Worm (Caenorhabditis elegans): Measurements from ENCODE around the gene Y94H6A.10.

Y94H6A.10 gene

DNA sequence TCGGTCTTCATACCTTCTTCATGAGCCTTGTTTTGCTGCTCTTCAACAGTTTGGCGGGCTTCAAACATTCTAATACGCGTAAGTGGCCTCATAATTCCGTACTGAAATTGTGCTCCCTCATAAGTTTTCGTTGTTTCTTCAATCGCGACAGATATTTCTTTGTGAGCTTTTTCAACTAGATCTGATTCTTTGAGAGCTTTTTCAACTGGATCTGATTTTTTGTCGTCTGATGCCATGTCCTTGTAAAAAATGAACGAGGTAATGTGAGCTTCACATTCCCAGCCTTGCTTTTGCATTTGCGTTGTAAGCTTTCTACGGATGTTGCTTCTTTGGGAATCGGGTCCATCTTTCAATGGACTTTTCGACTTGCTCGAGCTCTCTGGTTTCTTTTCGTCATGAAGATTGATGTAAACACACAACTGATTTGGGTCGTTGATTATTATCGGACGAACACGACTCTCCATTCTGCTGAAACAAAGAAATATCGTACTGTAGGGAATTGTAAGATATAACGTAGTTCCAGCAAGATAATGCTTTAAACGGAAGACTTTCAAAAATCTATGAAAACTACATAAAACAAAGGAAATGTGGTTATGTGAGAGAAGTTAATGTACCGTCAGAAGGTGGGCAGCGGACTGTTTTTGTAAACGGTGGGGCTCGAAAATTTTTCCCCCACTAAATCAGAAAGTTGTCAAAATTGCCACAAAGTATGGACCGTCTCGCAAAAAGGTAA lies at the start of gene Y94H6A.10:
Gene Y94H6A.10, minus strand, starts transcription at position 464 of the 733 bp plus-strand sequence.
- no peak for TF ChIP-seq skn-1 (tag; optimal IDR thresholded peaks at IDR 0.05)
- TF ChIP-seq lin-39 (tag; optimal IDR thresholded peaks at IDR 0.05) = no peak
- TF ChIP-seq hlh-4 (tag; optimal IDR thresholded peaks at IDR 0.05) = no peak
- TF ChIP-seq sptf-1 (tag; optimal IDR thresholded peaks at IDR 0.05) = no peak

DNA sequence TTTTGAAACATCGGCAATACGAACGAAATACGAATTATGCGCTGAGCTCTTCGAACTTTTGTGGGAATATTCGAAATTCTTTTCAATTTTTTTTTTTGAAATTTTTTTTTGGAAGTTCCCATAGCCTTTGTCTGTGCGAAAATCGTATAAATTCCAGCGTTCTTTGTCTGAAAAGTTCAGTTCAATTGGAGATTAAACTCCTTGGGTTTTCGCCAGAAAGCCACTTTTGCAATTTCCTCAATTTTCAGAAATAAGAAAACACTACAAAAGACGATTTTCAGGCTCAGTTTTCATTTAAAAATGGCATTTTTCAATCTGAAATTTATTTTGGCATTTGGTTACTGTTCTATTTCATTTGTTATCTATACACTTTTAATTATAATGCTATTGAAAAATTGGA lies 48.7 kb upstream of the Y94H6A.10 start, which contains the start of gene Y54G2A.38:
Gene Y54G2A.38, plus strand, starts transcription at position 301 of the 400 bp plus-strand sequence.
- TF ChIP-seq jun-1 (tag; optimal IDR thresholded peaks at IDR 0.05) (no peak), ets-5 (GFP tag; IDR thresholded peaks at IDR 0.05) (no peak)

DNA sequence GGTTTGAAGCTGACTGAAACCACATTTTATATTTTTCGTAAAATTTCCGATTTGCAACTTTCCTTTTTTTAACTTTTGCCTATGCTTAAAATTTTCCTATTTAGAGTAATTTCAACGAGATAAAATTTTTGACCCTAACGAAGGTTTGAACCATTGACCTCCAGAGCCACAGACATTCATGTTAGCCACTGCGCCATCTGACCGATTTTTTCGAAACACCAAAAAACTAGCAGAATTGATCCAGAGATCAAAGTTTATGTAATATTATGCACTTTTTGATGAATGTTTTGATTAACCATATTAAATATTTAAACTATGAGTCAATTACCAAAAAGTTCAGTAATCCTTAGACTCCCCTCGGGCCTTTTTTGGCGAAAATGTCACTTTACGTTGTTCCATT lies 47.6 kb upstream of the Y94H6A.10 start:
- TF ChIP-seq zag-1 (tag; optimal IDR thresholded peaks at IDR 0.05) (no peak), fkh-4 (tag; optimal IDR thresholded peaks at IDR 0.05; ENCODE audit: borderline replicate concordance) (no peak), C34B4.2 (tag; optimal IDR thresholded peaks at IDR 0.05) (no peak), skn-1 (tag; optimal IDR thresholded peaks at IDR 0.05) (no peak), hlh-4 (tag; optimal IDR thresholded peaks at IDR 0.05) (no peak), lin-13 (GFP tag; optimal IDR thresholded peaks at IDR 0.05) (no peak), pqm-1 (tag; optimal IDR thresholded peaks at IDR 0.05) (no peak), ets-5 (GFP tag; IDR thresholded peaks at IDR 0.05) (no peak), efl-1 (optimal IDR thresholded peaks at IDR 0.05) (no peak), efl-1 (GFP tag; optimal IDR thresholded peaks at IDR 0.05 in 1 of 2) (no peak), unc-98 (GFP tag; IDR thresholded peaks at IDR 0.05) (no peak), snpc-4 (tag; optimal IDR thresholded peaks at IDR 0.05) (no peak)

DNA sequence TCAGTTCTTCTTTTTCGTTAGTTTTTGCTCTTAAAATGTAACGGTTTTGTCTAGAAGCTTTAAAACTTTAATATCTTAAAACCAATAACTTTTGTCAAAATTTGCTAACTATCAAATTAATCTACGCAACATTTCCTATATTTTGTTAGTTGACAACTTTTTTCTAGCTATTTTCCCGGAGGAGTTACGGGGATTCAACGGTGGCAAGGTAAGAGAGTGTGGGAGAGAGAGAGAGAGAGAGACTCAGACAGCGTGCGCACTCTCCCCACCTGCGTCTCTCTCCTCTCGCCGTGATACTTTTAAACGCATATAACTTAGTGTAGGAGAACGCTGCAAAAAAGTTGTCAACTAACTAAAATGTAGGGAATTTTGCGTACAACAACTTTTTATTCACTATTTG lies 43.1 kb upstream of the Y94H6A.10 start:
- TF ChIP-seq ces-1 (GFP tag; optimal IDR thresholded peaks at IDR 0.05) (no peak), mdl-1 (tag; optimal IDR thresholded peaks at IDR 0.05) (no peak), unc-62 (GFP tag; optimal IDR thresholded peaks at IDR 0.05) (no peak), ceh-8 (GFP tag; optimal IDR thresholded peaks at IDR 0.05) (no peak), nhr-47 (tag; optimal IDR thresholded peaks at IDR 0.05) (no peak), efl-1 (optimal IDR thresholded peaks at IDR 0.05) (no peak), efl-1 (GFP tag; optimal IDR thresholded peaks at IDR 0.05 in 1 of 2) (peak in 1 of 2 experiments; percentile 91)

DNA sequence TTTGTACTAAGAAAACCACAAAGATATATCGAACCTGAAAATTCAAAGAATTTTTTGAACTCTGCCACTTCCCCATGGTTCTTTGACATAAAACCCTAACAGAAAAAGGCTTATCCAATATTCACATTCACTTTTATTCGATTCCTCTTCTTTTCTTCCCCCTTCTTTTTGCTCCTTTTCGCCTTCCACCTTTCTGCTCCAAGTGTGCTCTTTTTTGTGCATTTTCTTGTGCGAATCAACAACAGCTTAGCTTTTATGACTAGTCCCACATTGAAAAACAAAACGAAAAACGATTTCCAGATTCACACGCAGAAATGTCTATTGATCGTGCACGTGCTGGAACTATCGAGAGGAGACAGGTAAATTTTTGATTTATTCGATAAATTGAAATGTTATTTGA lies 41.1 kb upstream of the Y94H6A.10 start, which contains the start of gene Y54G2A.41:
Gene Y54G2A.41, plus strand, starts transcription at position 301 of the 400 bp plus-strand sequence.
- TF ChIP-seq ceh-8 (GFP tag; optimal IDR thresholded peaks at IDR 0.05) (no peak), hlh-17 (GFP tag; optimal IDR thresholded peaks at IDR 0.05; ENCODE audit: borderline replicate concordance) (no peak), nhr-47 (tag; optimal IDR thresholded peaks at IDR 0.05) (no peak), efl-1 (optimal IDR thresholded peaks at IDR 0.05) (no peak), efl-1 (GFP tag; optimal IDR thresholded peaks at IDR 0.05 in 1 of 2) (peak in 1 of 2 experiments; percentile 78), snpc-4 (tag; optimal IDR thresholded peaks at IDR 0.05) (no peak)

DNA sequence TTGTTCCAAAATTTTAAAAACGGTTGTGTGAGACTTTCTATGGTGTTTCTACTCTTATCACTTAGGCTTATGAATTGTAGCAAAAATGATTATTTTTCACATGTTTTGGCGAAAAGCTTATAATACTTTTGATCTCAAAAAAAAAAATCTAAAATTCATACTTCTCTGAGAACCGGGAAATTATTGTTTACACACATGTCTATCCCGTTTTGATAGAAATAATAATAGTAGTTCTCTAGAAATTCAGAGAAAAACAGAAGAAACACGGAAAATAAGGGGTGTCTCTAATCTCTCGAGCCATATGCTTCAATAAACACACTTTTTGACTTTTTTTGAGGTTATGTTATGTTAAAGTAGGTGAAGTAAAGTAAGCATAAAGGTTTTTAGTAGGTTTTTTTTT lies 40.1 kb upstream of the Y94H6A.10 start:
- no peak for TF ChIP-seq dpl-1 (GFP tag; optimal IDR thresholded peaks at IDR 0.05)
- TF ChIP-seq fkh-8 (tag; optimal IDR thresholded peaks at IDR 0.05) = peak; percentile 50
- no peak for TF ChIP-seq ama-1 (optimal IDR thresholded peaks at IDR 0.05)
- no peak for TF ChIP-seq egl-13 (tag; optimal IDR thresholded peaks at IDR 0.05)
- peak; percentile 21 for TF ChIP-seq nhr-71 (tag; optimal IDR thresholded peaks at IDR 0.05)

DNA sequence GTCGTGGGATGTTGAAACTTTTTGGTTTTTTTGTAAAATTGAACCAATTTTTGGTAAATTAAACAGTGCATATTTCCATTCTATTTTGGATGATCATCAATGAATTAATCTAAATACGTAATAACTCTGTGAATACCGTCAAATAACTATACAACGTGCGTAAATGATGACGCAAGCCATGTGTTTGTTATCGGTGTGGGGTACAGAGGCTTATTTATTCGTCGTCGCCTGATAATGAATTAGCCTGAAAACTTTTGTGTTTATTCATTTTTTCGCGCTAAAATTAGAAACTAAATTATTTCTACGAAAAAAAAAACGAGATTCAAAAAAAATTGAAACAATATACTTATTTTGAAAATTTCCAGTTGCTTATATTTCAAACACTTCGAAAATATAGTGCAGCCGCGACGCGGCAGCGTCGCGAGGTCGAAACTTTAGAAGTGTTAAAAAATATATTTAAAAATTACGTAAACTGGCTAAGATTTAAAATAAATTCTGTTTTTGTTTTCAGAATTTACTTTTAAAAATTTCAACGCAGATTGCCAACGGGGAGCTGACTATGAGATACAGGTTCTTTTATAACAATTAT lies 38.5 kb upstream of the Y94H6A.10 start:
- peak in 1 of 2 experiments; percentile 10 for TF ChIP-seq lin-35 (GFP tag; optimal IDR thresholded peaks at IDR 0.05)
- no peak for TF ChIP-seq ceh-8 (GFP tag; optimal IDR thresholded peaks at IDR 0.05)
- peak; percentile 32 for TF ChIP-seq nhr-85 (tag)

Data from whole organism, L1 larva.